Fruit fly (Drosophila melanogaster): ENCODE data around the gene Invadolysin.

- TF ChIP-seq Mnt (GFP tag; optimal IDR thresholded peaks at IDR 0.05) (no peak), ovo (GFP tag; optimal IDR thresholded peaks at IDR 0.05) (no peak), bab1 (GFP tag; optimal IDR thresholded peaks at IDR 0.05) (no peak), CG7101 (tag; optimal IDR thresholded peaks at IDR 0.05) (no peak), CG7045 (GFP tag; optimal IDR thresholded peaks at IDR 0.05) (no peak), pad (GFP tag; optimal IDR thresholded peaks at IDR 0.05) (no peak), CG33017 (tag; optimal IDR thresholded peaks at IDR 0.05) (no peak)
Measured at dm6 chr3R:10147176-10147575, 2.7 kb downstream of the Invadolysin start.
